Fruit fly (Drosophila melanogaster) whole organism, embryonic: ENCODE results near the gene mRpL10.

ENCODE experiments used
- Ada2b ChIP-seq: fragments of 200-800 bp; sonication (Bioruptor generic); IDR thresholded peaks from 2 replicates; pipeline ENCODE4 v1.3.6; 2022; ENCODE audit warnings: missing biosample characterization, missing genetic modification characterization
- Blimp-1 ChIP-seq: fragments of 200-800 bp; sonication (Bioruptor generic); optimal IDR thresholded peaks from 3 replicates; lab custom pipeline; 2018; ENCODE audit warnings: missing biosample characterization, missing genetic modification characterization, mild to moderate bottlenecking, moderate library complexity, missing genetic modification reagents
- Bteb2 ChIP-seq: fragments of 200-800 bp; sonication (Bioruptor generic); optimal IDR thresholded peaks from 2 replicates; lab custom pipeline; 2016; ENCODE audit warnings: missing biosample characterization, missing genetic modification characterization
- CG10321 ChIP-seq: fragments of 200-800 bp; sonication (Bioruptor generic); IDR thresholded peaks from 2 replicates; pipeline ENCODE4 v1.3.6; 2022; ENCODE audit warnings: missing biosample characterization, missing genetic modification characterization
- CG11085 ChIP-seq: fragments of 200-800 bp; sonication (Bioruptor generic); IDR thresholded peaks from 2 replicates; pipeline ENCODE4 v1.3.6; 2022; ENCODE audit warnings: missing biosample characterization, missing genetic modification characterization
- CG11093 ChIP-seq: fragments of 200-800 bp; sonication (Bioruptor generic); IDR thresholded peaks from 3 replicates; pipeline ENCODE4 v1.3.6; 2022; ENCODE audit warnings: missing biosample characterization, missing genetic modification characterization
- CG12071 ChIP-seq: fragments of 200-800 bp; sonication (Bioruptor generic); optimal IDR thresholded peaks from 3 replicates; lab custom pipeline; 2018; ENCODE audit warnings: missing biosample characterization, mild to moderate bottlenecking, missing genetic modification characterization
- CG15514 ChIP-seq: fragments of 200-800 bp; sonication (Bioruptor generic); optimal IDR thresholded peaks from 3 replicates; lab custom pipeline; 2017; ENCODE audit warnings: missing biosample characterization, missing genetic modification characterization, mild to moderate bottlenecking, moderate library complexity, missing genetic modification reagents
- CG1602 ChIP-seq: fragments of 200-800 bp; sonication (Bioruptor generic); optimal IDR thresholded peaks from 3 replicates; lab custom pipeline; 2016; ENCODE audit warnings: missing biosample characterization, missing genetic modification characterization
- CG16863 ChIP-seq: fragments of 200-800 bp; sonication (Bioruptor generic); optimal IDR thresholded peaks from 3 replicates; lab custom pipeline; 2016; ENCODE audit warnings: missing biosample characterization, missing genetic modification characterization
- CG2202 ChIP-seq: fragments of 200-800 bp; sonication (Bioruptor generic); optimal IDR thresholded peaks from 2 replicates; lab custom pipeline; 2018; ENCODE audit warnings: missing biosample characterization, mild to moderate bottlenecking, missing genetic modification characterization
- CG2678 ChIP-seq: fragments of 200-800 bp; sonication (Bioruptor generic); optimal IDR thresholded peaks from 3 replicates; lab custom pipeline; 2019; ENCODE audit warnings: missing biosample characterization, mild to moderate bottlenecking, missing genetic modification characterization, moderate library complexity
- CG32772 ChIP-seq: fragments of 200-800 bp; sonication (Bioruptor generic); IDR thresholded peaks from 2 replicates; pipeline ENCODE4 v1.3.6; 2022; ENCODE audit warnings: missing biosample characterization, missing genetic modification characterization
- CG3838 ChIP-seq: fragments of 200-800 bp; sonication (Bioruptor generic); optimal IDR thresholded peaks from 3 replicates; lab custom pipeline; 2016; ENCODE audit warnings: missing biosample characterization, missing genetic modification characterization
- CG4820 ChIP-seq: fragments of 200-800 bp; sonication (Bioruptor generic); optimal IDR thresholded peaks from 3 replicates; lab custom pipeline; 2016; ENCODE audit warnings: missing biosample characterization, missing genetic modification characterization
- CG4854 ChIP-seq: fragments of 200-800 bp; sonication (Bioruptor generic); optimal IDR thresholded peaks from 2 replicates; lab custom pipeline; 2016; ENCODE audit warnings: missing biosample characterization, missing genetic modification characterization, inconsistent platforms
- CG6254 ChIP-seq: fragments of 200-800 bp; sonication (Bioruptor generic); optimal IDR thresholded peaks from 3 replicates; lab custom pipeline; 2017; ENCODE audit warnings: mild to moderate bottlenecking, missing biosample characterization, missing genetic modification reagents, missing genetic modification characterization
- CG6854 ChIP-seq: fragments of 200-800 bp; sonication (Bioruptor generic); optimal IDR thresholded peaks from 3 replicates; lab custom pipeline; 2017; ENCODE audit warnings: missing biosample characterization, mild to moderate bottlenecking, missing genetic modification characterization
- CG7372 ChIP-seq: fragments of 200-800 bp; sonication (Bioruptor generic); IDR thresholded peaks from 2 replicates; pipeline ENCODE4 v1.3.6; 2022; ENCODE audit warnings: missing biosample characterization, missing genetic modification characterization
- Deaf1 ChIP-seq: fragments of 200-800 bp; optimal IDR thresholded peaks from 3 replicates; lab custom pipeline; 2019; ENCODE audit warnings: missing biosample characterization, mild to moderate bottlenecking, missing genetic modification characterization, moderate library complexity
- Dek ChIP-seq: fragments of 200-800 bp; sonication (Bioruptor generic); optimal IDR thresholded peaks from 3 replicates; lab custom pipeline; 2019; ENCODE audit warnings: missing biosample characterization, mild to moderate bottlenecking, missing genetic modification characterization, moderate library complexity
- Dfd ChIP-seq, 2 experiments: fragments of >200 bp; optimal IDR thresholded peaks; 2 replicates each; lab custom pipeline; 2017; ENCODE audit warnings: missing biosample characterization in 2 of 2, missing genetic modification characterization in 2 of 2
- Dref ChIP-seq: fragments of 200-800 bp; sonication (Bioruptor generic); IDR thresholded peaks from 2 replicates; pipeline ENCODE4 v1.3.6; 2022; ENCODE audit warnings: missing biosample characterization, missing genetic modification characterization
- E2f2 ChIP-seq: fragments of 200-800 bp; sonication (Bioruptor generic); IDR thresholded peaks from 2 replicates; pipeline ENCODE4 v1.3.6; 2022; ENCODE audit warnings: missing biosample characterization, missing genetic modification characterization
- Gsc ChIP-seq: fragments of 200-800 bp; sonication (Bioruptor generic); IDR thresholded peaks from 2 replicates; pipeline ENCODE4 v1.3.6; 2022; ENCODE audit warnings: missing biosample characterization, missing genetic modification characterization
- HHEX ChIP-seq: fragments of 200-800 bp; sonication (Bioruptor generic); optimal IDR thresholded peaks from 3 replicates; lab custom pipeline; 2017; ENCODE audit warnings: missing biosample characterization, mild to moderate bottlenecking, missing genetic modification characterization, missing genetic modification reagents
- Hey ChIP-seq: fragments of 200-800 bp; sonication (Bioruptor generic); optimal IDR thresholded peaks from 3 replicates; lab custom pipeline; 2018; ENCODE audit warnings: missing biosample characterization, mild to moderate bottlenecking, missing genetic modification characterization
- Hr78 ChIP-seq, 2 experiments: fragments of 200-800 bp in 1 of 2; fragments of >200 bp in 1 of 2; sonication (Bioruptor generic) in 1 of 2; optimal IDR thresholded peaks; 2 replicates each; lab custom pipeline; 2017 to 2019; ENCODE audit warnings: missing biosample characterization in 2 of 2, missing genetic modification characterization in 2 of 2, mild to moderate bottlenecking in 1 of 2, moderate library complexity in 1 of 2
- MBD-R2 ChIP-seq: fragments of 200-800 bp; sonication (Bioruptor generic); IDR thresholded peaks from 2 replicates; pipeline ENCODE4 v1.3.6; 2022; ENCODE audit warnings: missing biosample characterization, missing genetic modification characterization
- NC2β ChIP-seq: fragments of 200-800 bp; sonication (Bioruptor generic); optimal IDR thresholded peaks from 2 replicates; lab custom pipeline; 2016; ENCODE audit warnings: missing biosample characterization, missing genetic modification characterization
- Oli ChIP-seq: fragments of 200-800 bp; sonication (Bioruptor generic); optimal IDR thresholded peaks from 2 replicates; lab custom pipeline; 2018; ENCODE audit warnings: missing biosample characterization, mild to moderate bottlenecking, missing genetic modification characterization, moderate library complexity
- Side ChIP-seq: fragments of 200-800 bp; sonication (Bioruptor generic); optimal IDR thresholded peaks from 2 replicates; lab custom pipeline; 2016; ENCODE audit warnings: missing biosample characterization, missing genetic modification characterization
- ara ChIP-seq: fragments of 200-800 bp; sonication (Bioruptor generic); IDR thresholded peaks from 2 replicates; pipeline ENCODE4 v1.3.6; 2022; ENCODE audit warnings: missing biosample characterization, missing genetic modification characterization
- ase ChIP-seq: fragments of 200-800 bp; sonication (Bioruptor generic); IDR thresholded peaks from 3 replicates; pipeline ENCODE4 v1.3.6; 2022; ENCODE audit warnings: missing biosample characterization, missing genetic modification characterization
- bsh ChIP-seq, 2 experiments: fragments of 200-800 bp; sonication (Bioruptor generic); optimal IDR thresholded peaks; 2 replicates each; lab custom pipeline; 2017 to 2018; ENCODE audit warnings: mild to moderate bottlenecking in 2 of 2, missing biosample characterization in 2 of 2, missing genetic modification characterization in 2 of 2, moderate library complexity in 1 of 2
- cato ChIP-seq: fragments of 200-800 bp; sonication (Bioruptor generic); optimal IDR thresholded peaks from 2 replicates; lab custom pipeline; 2016; ENCODE audit warnings: missing biosample characterization, missing genetic modification characterization, borderline replicate concordance
- crol ChIP-seq: fragments of 200-800 bp; sonication (Bioruptor generic); IDR thresholded peaks from 2 replicates; pipeline ENCODE4 v1.3.6; 2022; ENCODE audit warnings: missing biosample characterization, missing genetic modification characterization
- dm ChIP-seq: fragments of 200-800 bp; sonication (Bioruptor generic); optimal IDR thresholded peaks from 3 replicates; lab custom pipeline; 2016; ENCODE audit warnings: missing biosample characterization, missing genetic modification characterization
- emc ChIP-seq: fragments of 200-800 bp; sonication (Bioruptor generic); optimal IDR thresholded peaks from 2 replicates; lab custom pipeline; 2016; ENCODE audit warnings: missing biosample characterization, missing genetic modification characterization
- knrl ChIP-seq: fragments of 200-800 bp; sonication (Bioruptor generic); IDR thresholded peaks from 3 replicates; pipeline ENCODE4 v1.3.6; 2022; ENCODE audit warnings: missing biosample characterization, missing genetic modification characterization; ENCODE audit not compliant: partially characterized antibody
- lov ChIP-seq, 2 experiments: fragments of 200-800 bp in 1 of 2; fragments of >200 bp in 1 of 2; sonication (Bioruptor generic) in 1 of 2; IDR thresholded peaks in 1 of 2; optimal IDR thresholded peaks in 1 of 2; 2 replicates in 1 of 2; 3 replicates in 1 of 2; pipeline versions ENCODE4 v1.3.6 to Lab custom; 2017 to 2022; ENCODE audit warnings: missing biosample characterization in 1 of 2, missing genetic modification characterization in 1 of 2
- maf-S ChIP-seq: fragments of 200-800 bp; sonication (Bioruptor generic); optimal IDR thresholded peaks from 2 replicates; lab custom pipeline; 2016; ENCODE audit warnings: missing biosample characterization, missing genetic modification characterization
- pho ChIP-seq: fragments of 200-800 bp; sonication (Bioruptor generic); optimal IDR thresholded peaks from 2 replicates; lab custom pipeline; 2016; ENCODE audit warnings: missing biosample characterization, missing genetic modification characterization
- so ChIP-seq: fragments of 200-800 bp; sonication (Bioruptor generic); IDR thresholded peaks from 3 replicates; pipeline ENCODE4 v1.3.6; 2022; ENCODE audit warnings: missing biosample characterization, missing genetic modification characterization
- tap ChIP-seq: fragments of 200-800 bp; optimal IDR thresholded peaks from 3 replicates; lab custom pipeline; 2019; ENCODE audit warnings: missing biosample characterization, mild to moderate bottlenecking, missing genetic modification characterization, moderate library complexity
- trh ChIP-seq: fragments of 200-800 bp; sonication (Bioruptor generic); optimal IDR thresholded peaks from 2 replicates; lab custom pipeline; 2016; ENCODE audit warnings: missing biosample characterization, missing genetic modification characterization

mRpL10 gene

DNA sequence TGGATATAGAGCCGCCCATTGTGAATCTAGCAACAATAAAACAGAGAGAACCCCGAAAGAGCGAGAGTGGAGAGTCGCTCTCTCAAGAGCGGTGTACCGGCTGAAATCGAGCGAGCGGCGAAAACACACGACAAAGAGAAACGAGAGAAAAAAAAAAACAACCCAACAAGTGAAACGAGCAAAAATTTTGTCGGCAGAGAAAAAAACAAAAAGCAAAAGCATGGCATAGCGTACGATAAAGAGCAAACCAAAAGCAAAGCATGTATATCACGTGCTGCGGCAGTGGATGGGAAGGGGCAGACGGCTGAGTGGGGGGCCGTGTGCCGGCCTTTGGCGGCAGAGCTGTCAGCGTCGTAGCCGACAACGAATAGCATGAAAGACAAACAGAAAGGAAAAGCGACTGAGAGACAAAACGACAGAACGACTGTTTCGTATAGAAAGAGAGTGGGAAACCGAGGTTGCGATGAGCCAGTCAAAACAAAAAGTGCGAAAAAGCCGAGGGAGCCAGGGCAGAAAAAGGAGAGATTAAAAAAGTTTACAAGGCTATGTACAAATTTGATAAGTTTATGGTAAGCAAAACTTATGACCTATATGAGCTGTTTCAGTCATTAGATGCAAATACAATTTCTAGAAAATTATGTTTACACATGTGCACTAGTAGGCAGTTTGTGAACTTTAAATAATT, 43.2 kb downstream of the mRpL10 start (continued):
- no peak for TF ChIP-seq CG10321 (GFP tag; lab: Robert Waterston, UW)
- no peak for TF ChIP-seq CG1602 (GFP tag; lab: Kevin White, UChicago)
- TF ChIP-seq Ada2b: no peak
- TF ChIP-seq Hey (tag; lab: Kevin White, UChicago): peak; percentile 19
- peak; percentile 96 for TF ChIP-seq crol (GFP tag; lab: Robert Waterston, UW)
- peak in 1 of 2 experiments; percentile 76 for TF ChIP-seq bsh (GFP tag; optimal IDR thresholded peaks at IDR 0.05; lab: Kevin White, UChicago)
- TF ChIP-seq CG16863 (GFP tag; lab: Kevin White, UChicago): no peak
- TF ChIP-seq E2f2 (GFP tag; lab: Robert Waterston, UW): no peak
- TF ChIP-seq CG6254: no peak
- TF ChIP-seq CG6854 (GFP tag; lab: Kevin White, UChicago): no peak
- no peak for TF ChIP-seq Gsc (GFP tag; lab: Robert Waterston, UW)
- no peak for TF ChIP-seq CG4820 (GFP tag; lab: Kevin White, UChicago)
- no peak for TF ChIP-seq Hr78 (GFP tag; optimal IDR thresholded peaks at IDR 0.05; lab: Kevin White, UChicago)
- TF ChIP-seq Dref (GFP tag; lab: Robert Waterston, UW): no peak
- TF ChIP-seq NC2β (GFP tag; lab: Kevin White, UChicago): no peak
- TF ChIP-seq Blimp-1 (GFP tag; lab: Kevin White, UChicago): peak; percentile 9
- no peak for TF ChIP-seq CG2202 (tag; lab: Kevin White, UChicago)
- no peak for TF ChIP-seq trh (GFP tag; lab: Kevin White, UChicago)
- TF ChIP-seq CG11093 (GFP tag; lab: Robert Waterston, UW): no peak
- TF ChIP-seq cato (GFP tag; lab: Kevin White, UChicago): no peak
- TF ChIP-seq CG3838 (GFP tag; lab: Kevin White, UChicago): no peak
- no peak for TF ChIP-seq Dek (tag; lab: Kevin White, UChicago)
- TF ChIP-seq maf-S (GFP tag; lab: Kevin White, UChicago): no peak
- TF ChIP-seq CG11085 (GFP tag; lab: Robert Waterston, UW): no peak
- TF ChIP-seq ara (GFP tag; lab: Robert Waterston, UW): no peak
- no peak for TF ChIP-seq ase (GFP tag; lab: Robert Waterston, UW)
- no peak for TF ChIP-seq CG12071 (GFP tag; lab: Kevin White, UChicago)
- peak; percentile 39; the same call in 1 of the 2 replicates for TF ChIP-seq CG32772 (GFP tag; lab: Robert Waterston, UW)
- TF ChIP-seq MBD-R2: no peak
- no peak for TF ChIP-seq CG15514 (GFP tag; lab: Kevin White, UChicago)
- peak; percentile 67; the same call in 1 of the 3 replicates for TF ChIP-seq so (GFP tag; lab: Robert Waterston, UW)
- no peak for TF ChIP-seq pho (GFP tag; lab: Kevin White, UChicago)
- no peak for TF ChIP-seq CG2678
- TF ChIP-seq Bteb2: no peak
- TF ChIP-seq tap (tag; lab: Kevin White, UChicago): no peak
- peak; percentile 40 for TF ChIP-seq Deaf1 (tag; lab: Kevin White, UChicago)
- TF ChIP-seq HHEX (GFP tag; lab: Kevin White, UChicago): no peak
- no peak for TF ChIP-seq CG4854
- no peak for TF ChIP-seq emc (GFP tag; lab: Kevin White, UChicago)
- no peak for TF ChIP-seq knrl
- no peak for TF ChIP-seq lov (optimal IDR thresholded peaks at IDR 0.05; lab: Kevin White, UChicago)
- TF ChIP-seq lov (GFP tag; IDR thresholded peaks at IDR 0.05; lab: Robert Waterston, UW): no peak
- no peak for TF ChIP-seq Oli (tag; lab: Kevin White, UChicago)
- no peak for TF ChIP-seq Dfd (GFP tag; optimal IDR thresholded peaks at IDR 0.05; lab: Kevin White, UChicago)
- TF ChIP-seq Side (GFP tag; lab: Kevin White, UChicago): no peak
- TF ChIP-seq CG7372 (GFP tag; lab: Robert Waterston, UW): no peak
- TF ChIP-seq dm (GFP tag; lab: Kevin White, UChicago): peak; percentile 11
